Fruit fly (Drosophila melanogaster) whole organism, embryonic: ENCODE data around the gene rho-5.

Experiments used
- Aef1 ChIP-seq: fragments of 200-800 bp; sonication (Bioruptor generic); IDR thresholded peaks from 3 replicates; pipeline ENCODE4 v1.3.6; 2022; ENCODE audit warnings: missing biosample characterization, missing genetic modification characterization
- Asciz ChIP-seq: fragments of 200-800 bp; sonication (Bioruptor generic); optimal IDR thresholded peaks from 2 replicates; lab custom pipeline; 2017; ENCODE audit warnings: missing biosample characterization, mild to moderate bottlenecking, missing genetic modification characterization, missing genetic modification reagents
- Atf6 ChIP-seq: fragments of 200-800 bp; sonication (Bioruptor generic); IDR thresholded peaks from 2 replicates; pipeline ENCODE4 v1.3.6; 2022; ENCODE audit warnings: missing biosample characterization, missing genetic modification characterization
- B-H2 ChIP-seq: fragments of 200-800 bp; sonication (Bioruptor generic); optimal IDR thresholded peaks from 2 replicates; lab custom pipeline; 2018; ENCODE audit warnings: missing biosample characterization, mild to moderate bottlenecking, missing genetic modification characterization
- CG10543 ChIP-seq: fragments of 200-800 bp; sonication (Bioruptor generic); optimal IDR thresholded peaks from 3 replicates; lab custom pipeline; 2017; ENCODE audit warnings: missing biosample characterization, mild to moderate bottlenecking, missing genetic modification characterization, moderate library complexity
- CG10979 ChIP-seq: fragments of 200-800 bp; sonication (Bioruptor generic); optimal IDR thresholded peaks from 2 replicates; lab custom pipeline; 2018; ENCODE audit warnings: missing biosample characterization, mild to moderate bottlenecking, missing genetic modification characterization, moderate library complexity
- CG11695 ChIP-seq: fragments of 200-800 bp; sonication (Bioruptor generic); IDR thresholded peaks from 3 replicates; pipeline ENCODE4 v1.3.6; 2022; ENCODE audit warnings: missing biosample characterization, missing genetic modification characterization
- CG11696 ChIP-seq: fragments of 200-800 bp; sonication (Bioruptor generic); IDR thresholded peaks from 2 replicates; pipeline ENCODE4 v1.3.6; 2022; ENCODE audit warnings: missing biosample characterization, missing genetic modification characterization
- CG12104 ChIP-seq: fragments of 200-800 bp; sonication (Bioruptor generic); optimal IDR thresholded peaks from 3 replicates; lab custom pipeline; 2016; ENCODE audit warnings: missing biosample characterization, missing genetic modification characterization
- CG12219 ChIP-seq: fragments of 200-800 bp; sonication (Bioruptor generic); optimal IDR thresholded peaks from 3 replicates; lab custom pipeline; 2018; ENCODE audit warnings: missing biosample characterization, mild to moderate bottlenecking, missing genetic modification characterization
- CG12769 ChIP-seq: fragments of 200-800 bp; sonication (Bioruptor generic); optimal IDR thresholded peaks from 2 replicates; lab custom pipeline; 2019; ENCODE audit warnings: missing biosample characterization, mild to moderate bottlenecking, missing genetic modification characterization, moderate library complexity
- CG13624 ChIP-seq: fragments of 200-800 bp; sonication (Bioruptor generic); optimal IDR thresholded peaks from 2 replicates; lab custom pipeline; 2016; ENCODE audit warnings: missing biosample characterization, missing genetic modification characterization
- CG14965 ChIP-seq: fragments of 200-800 bp; sonication (Bioruptor generic); optimal IDR thresholded peaks from 2 replicates; lab custom pipeline; 2016; ENCODE audit warnings: missing biosample characterization, missing genetic modification characterization, borderline replicate concordance
- CG17802 ChIP-seq: fragments of 200-800 bp; sonication (Bioruptor generic); optimal IDR thresholded peaks from 2 replicates; lab custom pipeline; 2018; ENCODE audit warnings: missing biosample characterization, mild to moderate bottlenecking, missing genetic modification characterization, moderate library complexity
- CG1832 ChIP-seq: fragments of 200-800 bp; sonication (Bioruptor generic); optimal IDR thresholded peaks from 2 replicates; lab custom pipeline; 2017; ENCODE audit warnings: missing biosample characterization, mild to moderate bottlenecking, missing genetic modification characterization, inconsistent platforms
- CG2199 ChIP-seq: fragments of 200-800 bp; sonication (Bioruptor generic); IDR thresholded peaks from 3 replicates; pipeline ENCODE4 v1.3.6; 2022; ENCODE audit warnings: missing biosample characterization, missing genetic modification characterization
- CG31441 ChIP-seq: fragments of 200-800 bp; sonication (Bioruptor generic); IDR thresholded peaks from 2 replicates; pipeline ENCODE4 v1.3.6; 2022; ENCODE audit warnings: missing biosample characterization, missing genetic modification characterization
- CG33213 ChIP-seq: fragments of 200-800 bp; sonication (Bioruptor generic); optimal IDR thresholded peaks from 3 replicates; lab custom pipeline; 2016; ENCODE audit warnings: missing biosample characterization, missing genetic modification characterization
- CG6791 ChIP-seq: fragments of 200-800 bp; sonication (Bioruptor generic); IDR thresholded peaks from 3 replicates; pipeline ENCODE4 v1.3.6; 2022; ENCODE audit warnings: missing biosample characterization, missing genetic modification characterization; ENCODE audit not compliant: partially characterized antibody
- CG7745 ChIP-seq: fragments of 200-800 bp; sonication (Bioruptor generic); optimal IDR thresholded peaks from 2 replicates; lab custom pipeline; 2018; ENCODE audit warnings: missing biosample characterization, mild to moderate bottlenecking, missing genetic modification characterization, moderate library complexity
- CG7987 ChIP-seq: fragments of 200-800 bp; sonication (Bioruptor generic); optimal IDR thresholded peaks from 2 replicates; lab custom pipeline; 2018; ENCODE audit warnings: missing biosample characterization, mild to moderate bottlenecking, missing genetic modification characterization, moderate library complexity
- Chrac-16 ChIP-seq: fragments of 200-800 bp; sonication (Bioruptor generic); optimal IDR thresholded peaks from 3 replicates; lab custom pipeline; 2016; ENCODE audit warnings: missing biosample characterization, missing genetic modification characterization
- Dbx ChIP-seq: fragments of 200-800 bp; sonication (Bioruptor generic); IDR thresholded peaks from 3 replicates; pipeline ENCODE4 v1.3.6; 2022; ENCODE audit warnings: missing biosample characterization, missing genetic modification characterization
- Dfd ChIP-seq, 2 experiments: fragments of >200 bp; optimal IDR thresholded peaks; 2 replicates each; lab custom pipeline; 2017; ENCODE audit warnings: missing biosample characterization in 2 of 2, missing genetic modification characterization in 2 of 2
- Ets65A ChIP-seq: fragments of 200-800 bp; sonication (Bioruptor generic); peaks from one replicate; lab custom pipeline; 2016; ENCODE audit warnings: missing biosample characterization, missing genetic modification characterization
- Fer2 ChIP-seq: fragments of 200-800 bp; sonication (Bioruptor generic); optimal IDR thresholded peaks from 2 replicates; lab custom pipeline; 2018; ENCODE audit warnings: missing biosample characterization, mild to moderate bottlenecking, missing genetic modification characterization, moderate library complexity
- HHEX ChIP-seq: fragments of 200-800 bp; sonication (Bioruptor generic); optimal IDR thresholded peaks from 3 replicates; lab custom pipeline; 2017; ENCODE audit warnings: missing biosample characterization, mild to moderate bottlenecking, missing genetic modification characterization, missing genetic modification reagents
- Meics ChIP-seq: fragments of 200-800 bp; sonication (Bioruptor generic); optimal IDR thresholded peaks from 2 replicates; lab custom pipeline; 2017; ENCODE audit warnings: missing biosample characterization, mild to moderate bottlenecking, missing genetic modification characterization
- NC2α ChIP-seq: fragments of 200-800 bp; sonication (Bioruptor generic); optimal IDR thresholded peaks from 2 replicates; lab custom pipeline; 2016; ENCODE audit warnings: missing biosample characterization, missing genetic modification characterization
- Pdp1 ChIP-seq, 2 experiments: fragments of 200-800 bp; sonication (Bioruptor generic); optimal IDR thresholded peaks; 3 replicates each; lab custom pipeline; 2016; ENCODE audit warnings: missing biosample characterization in 2 of 2, missing genetic modification characterization in 2 of 2, mild to moderate bottlenecking in 1 of 2, moderate library complexity in 1 of 2
- Six4 ChIP-seq: fragments of 200-800 bp; sonication (Bioruptor generic); optimal IDR thresholded peaks from 2 replicates; lab custom pipeline; 2016; ENCODE audit warnings: missing biosample characterization, missing genetic modification characterization
- ase ChIP-seq: fragments of 200-800 bp; sonication (Bioruptor generic); IDR thresholded peaks from 3 replicates; pipeline ENCODE4 v1.3.6; 2022; ENCODE audit warnings: missing biosample characterization, missing genetic modification characterization
- ato ChIP-seq: fragments of 200-800 bp; sonication (Bioruptor generic); IDR thresholded peaks from 2 replicates; pipeline ENCODE4 v1.3.6; 2022; ENCODE audit warnings: missing biosample characterization, missing genetic modification characterization; ENCODE audit not compliant: partially characterized antibody
- az2 ChIP-seq: fragments of 200-800 bp; sonication (Bioruptor generic); optimal IDR thresholded peaks from 3 replicates; lab custom pipeline; 2016; ENCODE audit warnings: missing biosample characterization, missing genetic modification characterization
- cg ChIP-seq: fragments of 200-800 bp; sonication (Bioruptor generic); optimal IDR thresholded peaks from 3 replicates; lab custom pipeline; 2019; ENCODE audit warnings: missing biosample characterization, mild to moderate bottlenecking, missing genetic modification characterization, moderate library complexity
- chinmo ChIP-seq: fragments of 200-800 bp; sonication (Bioruptor generic); IDR thresholded peaks from 4 replicates; pipeline ENCODE4 v1.3.6; 2022; ENCODE audit warnings: missing biosample characterization, missing genetic modification characterization; ENCODE audit not compliant: partially characterized antibody
- eve ChIP-seq, 2 experiments: fragments of >200 bp; optimal IDR thresholded peaks; 2 replicates each; lab custom pipeline; 2017; ENCODE audit warnings: missing biosample characterization in 2 of 2, missing genetic modification characterization in 2 of 2
- ewg ChIP-seq: fragments of 200-800 bp; sonication (Bioruptor generic); optimal IDR thresholded peaks from 3 replicates; lab custom pipeline; 2017; ENCODE audit warnings: mild to moderate bottlenecking, missing biosample characterization, missing genetic modification reagents, missing genetic modification characterization
- exex ChIP-seq: fragments of 200-800 bp; sonication (Bioruptor generic); optimal IDR thresholded peaks from 4 replicates; lab custom pipeline; 2018; ENCODE audit warnings: missing biosample characterization, mild to moderate bottlenecking, missing genetic modification characterization, moderate library complexity
- gro ChIP-seq: fragments of 200-800 bp; sonication (Bioruptor generic); optimal IDR thresholded peaks from 2 replicates; lab custom pipeline; 2016; ENCODE audit warnings: missing biosample characterization, missing genetic modification characterization
- hth ChIP-seq: fragments of >200 bp; optimal IDR thresholded peaks from 2 replicates; lab custom pipeline; 2017; ENCODE audit warnings: inconsistent platforms
- kay ChIP-seq: fragments of 200-800 bp; sonication (Bioruptor generic); optimal IDR thresholded peaks from 2 replicates; lab custom pipeline; 2016; ENCODE audit warnings: missing biosample characterization, missing genetic modification characterization
- nmo ChIP-seq: fragments of 200-800 bp; sonication (Bioruptor generic); optimal IDR thresholded peaks from 2 replicates; lab custom pipeline; 2018; ENCODE audit warnings: missing biosample characterization, mild to moderate bottlenecking, missing genetic modification characterization, moderate library complexity
- phol ChIP-seq: fragments of 200-800 bp; sonication (Bioruptor generic); optimal IDR thresholded peaks from 3 replicates; lab custom pipeline; 2018; ENCODE audit warnings: missing biosample characterization, mild to moderate bottlenecking, missing genetic modification characterization, moderate library complexity
- pzg ChIP-seq: fragments of 200-800 bp; sonication (Bioruptor generic); optimal IDR thresholded peaks from 3 replicates; lab custom pipeline; 2018; ENCODE audit warnings: missing biosample characterization, mild to moderate bottlenecking, missing genetic modification characterization, moderate library complexity
- trem ChIP-seq: fragments of 200-800 bp; optimal IDR thresholded peaks from 3 replicates; lab custom pipeline; 2019; ENCODE audit warnings: missing biosample characterization, mild to moderate bottlenecking, missing genetic modification characterization, moderate library complexity
- wdn ChIP-seq: fragments of 200-800 bp; sonication (Bioruptor generic); IDR thresholded peaks from 2 replicates; pipeline ENCODE4 v1.3.6; 2022; ENCODE audit warnings: missing biosample characterization, missing genetic modification characterization
- wor ChIP-seq: fragments of 200-800 bp; sonication (Bioruptor generic); IDR thresholded peaks from 2 replicates; pipeline ENCODE4 v1.3.6; 2022; ENCODE audit warnings: missing biosample characterization, missing genetic modification characterization
- zen2 ChIP-seq: fragments of 200-800 bp; sonication (Bioruptor generic); IDR thresholded peaks from 3 replicates; pipeline ENCODE4 v1.3.6; 2022; ENCODE audit warnings: missing biosample characterization, missing genetic modification characterization; ENCODE audit not compliant: partially characterized antibody
- zfh2 ChIP-seq: fragments of 200-800 bp; sonication (Bioruptor generic); optimal IDR thresholded peaks from 2 replicates; lab custom pipeline; 2016; ENCODE audit warnings: missing biosample characterization, missing genetic modification characterization

Gene rho-5

dm6 chr2L:10321036-10321583 lies 52.6 kb downstream of the rho-5 start (continued):
- TF ChIP-seq pzg (GFP tag; lab: Kevin White, UChicago) (no peak), Asciz (GFP tag; lab: Kevin White, UChicago) (no peak), cg (GFP tag; lab: Kevin White, UChicago) (no peak), CG1832 (GFP tag; lab: Kevin White, UChicago) (no peak), eve (GFP tag; optimal IDR thresholded peaks at IDR 0.05; lab: Kevin White, UChicago) (no peak), CG6791 (GFP tag; lab: Robert Waterston, UW) (no peak), CG7745 (tag; lab: Kevin White, UChicago) (no peak), CG11696 (GFP tag; lab: Robert Waterston, UW) (no peak), wor (GFP tag; lab: Robert Waterston, UW) (no peak), Dbx (peak; percentile 43; the same call in 1 of the 3 replicates), phol (peak; percentile 7), exex (tag; lab: Kevin White, UChicago) (no peak), Atf6 (GFP tag; lab: Robert Waterston, UW) (no peak), Fer2 (tag; lab: Kevin White, UChicago) (no peak), Chrac-16 (no peak), az2 (GFP tag; lab: Kevin White, UChicago) (no peak), CG10543 (no peak), ato (GFP tag; lab: Robert Waterston, UW) (peak; percentile 11; the same call in 1 of the 2 replicates), Ets65A (GFP tag; lab: Kevin White, UChicago) (peak; percentile 85), CG12104 (no peak), zen2 (GFP tag; lab: Robert Waterston, UW) (no peak; the same call in 2 of the 3 replicates), CG7987 (GFP tag; lab: Kevin White, UChicago) (peak; percentile 21), trem (tag; lab: Kevin White, UChicago) (no peak), kay (GFP tag; lab: Kevin White, UChicago) (no peak), Aef1 (GFP tag; lab: Robert Waterston, UW) (no peak), Pdp1 (GFP tag; optimal IDR thresholded peaks at IDR 0.05; lab: Kevin White, UChicago) (peak in 1 of 2 experiments; percentile 69), ewg (GFP tag; lab: Kevin White, UChicago) (no peak), gro (GFP tag; lab: Kevin White, UChicago) (no peak), Meics (peak; percentile 16), CG17802 (tag; lab: Kevin White, UChicago) (no peak), CG12769 (tag; lab: Kevin White, UChicago) (no peak), CG10979 (tag; lab: Kevin White, UChicago) (peak; percentile 4), B-H2 (no peak), hth (no peak), ase (GFP tag; lab: Robert Waterston, UW) (no peak), HHEX (GFP tag; lab: Kevin White, UChicago) (no peak), NC2α (GFP tag; lab: Kevin White, UChicago) (no peak), wdn (no peak), zfh2 (GFP tag; lab: Kevin White, UChicago) (peak; percentile 35), CG11695 (GFP tag; lab: Robert Waterston, UW) (0 out of 3 replicates have a peak, but pooled peaks have one; percentile 15), nmo (GFP tag; lab: Kevin White, UChicago) (peak; percentile 22), CG33213 (GFP tag; lab: Kevin White, UChicago) (no peak), CG31441 (GFP tag; lab: Robert Waterston, UW) (no peak), CG12219 (GFP tag; lab: Kevin White, UChicago) (no peak), CG13624 (GFP tag; lab: Kevin White, UChicago) (peak; percentile 21), chinmo (GFP tag; lab: Robert Waterston, UW) (no peak), Six4 (GFP tag; lab: Kevin White, UChicago) (no peak), CG14965 (GFP tag; lab: Kevin White, UChicago) (no peak), CG2199 (GFP tag; lab: Robert Waterston, UW) (no peak), Dfd (GFP tag; optimal IDR thresholded peaks at IDR 0.05; lab: Kevin White, UChicago) (no peak)
